Worm (Caenorhabditis elegans) whole organism, L3 larva: Measurements from ENCODE around the gene F38E1.6.

ENCODE experiments used
- ama-1 ChIP-seq: fragments of 150-350 bp; optimal IDR thresholded peaks from 2 replicates; lab custom pipeline; 2018
- ceh-82 ChIP-seq: fragments of 150-350 bp; optimal IDR thresholded peaks from 2 replicates; lab custom pipeline; 2014; ENCODE audit warnings: missing biosample characterization, missing genetic modification characterization
- egl-5 ChIP-seq: fragments of 150-350 bp; optimal IDR thresholded peaks from 2 replicates; lab custom pipeline; 2017; ENCODE audit warnings: missing biosample characterization, missing genetic modification reagents, missing genetic modification characterization, inconsistent platforms
- jun-1 ChIP-seq: fragments of 150-350 bp; optimal IDR thresholded peaks from 2 replicates; lab custom pipeline; 2014; ENCODE audit warnings: missing biosample characterization, missing genetic modification reagents, missing genetic modification characterization
- lsy-12 ChIP-seq: sonication (generic microtip); optimal IDR thresholded peaks from 2 replicates; lab custom pipeline; 2016; ENCODE audit warnings: mild to moderate bottlenecking, missing genetic modification characterization, missing compliant biosample characterization
- nhr-11 ChIP-seq: fragments of 150-350 bp; optimal IDR thresholded peaks from 2 replicates; lab custom pipeline; 2014; ENCODE audit warnings: missing biosample characterization, missing genetic modification characterization
- nhr-28 ChIP-seq: fragments of 150-350 bp; optimal IDR thresholded peaks from 2 replicates; lab custom pipeline; 2014; ENCODE audit warnings: missing biosample characterization, missing genetic modification characterization
- nhr-77 ChIP-seq: fragments of 150-350 bp; optimal IDR thresholded peaks from 2 replicates; lab custom pipeline; 2014; ENCODE audit warnings: missing biosample characterization, missing genetic modification characterization
- pha-4 ChIP-seq: fragments of 150-350 bp; optimal IDR thresholded peaks from 2 replicates; lab custom pipeline; 2014; ENCODE audit warnings: missing biosample characterization, missing genetic modification reagents, missing genetic modification characterization
- skn-1 ChIP-seq: fragments of 150-350 bp; optimal IDR thresholded peaks from 2 replicates; lab custom pipeline; 2014; ENCODE audit warnings: missing biosample characterization, missing genetic modification characterization

ce11 chrV:8380076-8380475 lies 20.2 kb downstream of the F38E1.6 start:
- no peak for TF ChIP-seq lsy-12
- no peak for TF ChIP-seq skn-1 (tag; lab: Kevin White, UChicago)
- no peak for TF ChIP-seq ama-1 (lab: Kevin White, UChicago)
- no peak for TF ChIP-seq nhr-77 (tag; lab: Kevin White, UChicago)
- no peak for TF ChIP-seq nhr-28 (tag; lab: Kevin White, UChicago)
- no peak for TF ChIP-seq jun-1 (tag; lab: Kevin White, UChicago)
- no peak for TF ChIP-seq ceh-82 (tag; lab: Kevin White, UChicago)
- no peak for TF ChIP-seq pha-4
- TF ChIP-seq egl-5, result no peak
- no peak for TF ChIP-seq nhr-11 (tag; lab: Kevin White, UChicago)
